Fruit fly (Drosophila melanogaster) whole organism, pupa: ENCODE measurements around the gene CG6912.
A peak's percentile ranks its signal among the peaks of the same experiment; 100 is the strongest.

ENCODE experiments used
- CG15710 ChIP-seq: fragments of 200-800 bp; sonication (Bioruptor generic); optimal IDR thresholded peaks from 2 replicates; lab custom pipeline; 2018; ENCODE audit warnings: missing biosample characterization, mild to moderate bottlenecking, missing genetic modification characterization, moderate library complexity
- CG32121 ChIP-seq: fragments of 200-800 bp; sonication (Bioruptor generic); IDR thresholded peaks from 2 replicates; pipeline ENCODE4 v1.3.6; 2022; ENCODE audit warnings: missing biosample characterization, missing genetic modification characterization
- EcR ChIP-seq: fragments of 200-800 bp; sonication (Bioruptor generic); optimal IDR thresholded peaks from 3 replicates; lab custom pipeline; 2019; ENCODE audit warnings: missing biosample characterization, missing genetic modification characterization, mild to moderate bottlenecking, moderate library complexity, missing genetic modification reagents

DNA sequence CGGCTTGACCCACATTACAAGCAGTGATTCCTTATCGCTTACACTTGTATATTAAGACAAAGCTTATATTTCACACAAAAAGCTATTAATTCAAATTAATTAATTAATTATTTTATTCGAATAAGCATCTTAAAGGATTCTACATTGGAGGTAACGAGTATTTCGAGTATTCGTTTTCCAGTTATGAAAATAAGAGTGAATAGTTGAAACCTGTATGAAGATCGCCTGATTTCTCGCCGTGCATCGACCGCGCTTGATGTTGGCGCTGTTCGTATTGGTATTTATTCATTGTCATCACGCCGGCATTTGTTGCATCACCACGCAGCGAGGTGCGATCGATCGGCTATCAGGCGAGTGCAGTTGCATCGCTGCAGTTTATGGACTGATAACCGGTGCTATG, 8.7 kb upstream of the CG6912 start:
- TF ChIP-seq CG32121 (GFP tag; lab: Robert Waterston, UW), result peak; percentile 70; the same call in 1 of the 2 replicates
- TF ChIP-seq CG15710 (tag; lab: Kevin White, UChicago), result peak; percentile 77
- TF ChIP-seq EcR, result peak; percentile 5
